In genomic region chrIV:12361392-12362092, ce11 we compare ENCODE assay signal across 6 worm cellular contexts.
TF ChIP-seq lines count a peak whose summit lies in the region.

Gene ccr-4 (plus strand): TSS chrIV:12361542.
Gene ZC518.8 (minus strand): TSS chrIV:12361908.

TF ChIP-seq in whole organism, L1 larva, 84 proteins besides CTCF, POLR2A, EP300 and RAD21:
- TF ChIP-seq ama-1 (optimal IDR thresholded peaks at IDR 0.05; lab: Kevin White, UChicago): no peak
- TF ChIP-seq lsy-2 (tag; optimal IDR thresholded peaks at IDR 0.05; lab: Kevin White, UChicago): peak; percentile 33 to 87
- peak in 1 of 3 experiments; percentile 9 for TF ChIP-seq dpl-1 (GFP tag; optimal IDR thresholded peaks at IDR 0.05; lab: Kevin White, UChicago)
- TF ChIP-seq ztf-11 (tag; optimal IDR thresholded peaks at IDR 0.05; lab: Kevin White, UChicago): no peak
- no peak for TF ChIP-seq F16B12.6 (tag; optimal IDR thresholded peaks at IDR 0.05; lab: Kevin White, UChicago)
- no peak for TF ChIP-seq lin-39 (tag; optimal IDR thresholded peaks at IDR 0.05; lab: Kevin White, UChicago)
- no peak for TF ChIP-seq isw-1 (GFP tag; IDR thresholded peaks at IDR 0.05; lab: Robert Waterston, UW)
- no peak for TF ChIP-seq zip-4 (GFP tag; optimal IDR thresholded peaks at IDR 0.05; lab: Kevin White, UChicago)
- peak; percentile 22 for TF ChIP-seq blmp-1 (tag; optimal IDR thresholded peaks at IDR 0.05; lab: Kevin White, UChicago)
- no peak for TF ChIP-seq elt-3 (tag; optimal IDR thresholded peaks at IDR 0.05; lab: Kevin White, UChicago)
- no peak for TF ChIP-seq nhr-12 (tag; optimal IDR thresholded peaks at IDR 0.05; lab: Kevin White, UChicago)
- no peak for TF ChIP-seq nhr-237 (tag; optimal IDR thresholded peaks at IDR 0.05; lab: Kevin White, UChicago)
- no peak for TF ChIP-seq fkh-10 (GFP tag; optimal IDR thresholded peaks at IDR 0.05; lab: Kevin White, UChicago)

TF ChIP-seq in whole organism, L2 larva, 48 proteins besides CTCF, POLR2A, EP300 and RAD21:
- TF ChIP-seq lsy-2 (tag; optimal IDR thresholded peaks at IDR 0.05; lab: Kevin White, UChicago) (peak in 1 of 2 experiments; percentile 88), nhr-129 (tag; optimal IDR thresholded peaks at IDR 0.05; lab: Kevin White, UChicago) (peak; percentile 32), gmeb-1 (tag; optimal IDR thresholded peaks at IDR 0.05; lab: Kevin White, UChicago) (no peak)

TF ChIP-seq in whole organism, L3 larva, 47 proteins besides CTCF, POLR2A, EP300 and RAD21:
- TF ChIP-seq nhr-12 (tag; optimal IDR thresholded peaks at IDR 0.05; lab: Kevin White, UChicago): no peak
- peak; percentile 41 for TF ChIP-seq lin-15B (tag; optimal IDR thresholded peaks at IDR 0.05; lab: Kevin White, UChicago)
- no peak for TF ChIP-seq elt-3 (tag; optimal IDR thresholded peaks at IDR 0.05; lab: Kevin White, UChicago)
- no peak for TF ChIP-seq ZK546.5 (tag; optimal IDR thresholded peaks at IDR 0.05; lab: Kevin White, UChicago)
- peak; percentile 3 for TF ChIP-seq snpc-4 (tag; optimal IDR thresholded peaks at IDR 0.05; lab: Kevin White, UChicago)
- TF ChIP-seq nfya-1 (tag; optimal IDR thresholded peaks at IDR 0.05; lab: Kevin White, UChicago; ENCODE audit: insufficient read depth): peak; percentile 82
- TF ChIP-seq pha-4 (tag; optimal IDR thresholded peaks at IDR 0.05; lab: Kevin White, UChicago): peak; percentile 7
- no peak for TF ChIP-seq ztf-4 (tag; optimal IDR thresholded peaks at IDR 0.05; lab: Kevin White, UChicago)
- no peak for TF ChIP-seq mml-1 (tag; optimal IDR thresholded peaks at IDR 0.05; lab: Kevin White, UChicago)
- peak; percentile 22 for TF ChIP-seq elt-2 (tag; optimal IDR thresholded peaks at IDR 0.05; lab: Kevin White, UChicago)
- no peak for TF ChIP-seq pqm-1 (tag; optimal IDR thresholded peaks at IDR 0.05; lab: Kevin White, UChicago)
- peak; percentile 28 for TF ChIP-seq ama-1 (optimal IDR thresholded peaks at IDR 0.05; lab: Kevin White, UChicago)

TF ChIP-seq in whole organism, L4 larva, 104 proteins besides CTCF, POLR2A, EP300 and RAD21 (continues in another document):
- TF ChIP-seq zfp-3 (GFP tag; conservative IDR thresholded peaks at IDR 0.05; lab: Robert Waterston, UW): no peak
- TF ChIP-seq ama-1 (optimal IDR thresholded peaks at IDR 0.05; lab: Kevin White, UChicago): no peak
- no peak for TF ChIP-seq php-3 (GFP tag; IDR thresholded peaks at IDR 0.05; lab: Robert Waterston, UW)
- no peak for TF ChIP-seq lin-29 (GFP tag; IDR thresholded peaks at IDR 0.05; lab: Robert Waterston, UW)
- TF ChIP-seq lir-3 (tag; optimal IDR thresholded peaks at IDR 0.05; lab: Kevin White, UChicago): no peak
- no peak for TF ChIP-seq set-16 (GFP tag; IDR thresholded peaks at IDR 0.05; lab: Robert Waterston, UW)
- peak; percentile 50 for TF ChIP-seq mes-2 (tag; optimal IDR thresholded peaks at IDR 0.05; lab: Kevin White, UChicago; ENCODE audit: poor library complexity, severe bottlenecking)
- peak; percentile 59 for TF ChIP-seq hmg-1.1 (GFP tag; IDR thresholded peaks at IDR 0.05; lab: Robert Waterston, UW)
- no peak for TF ChIP-seq nhr-10 (tag; optimal IDR thresholded peaks at IDR 0.05; lab: Kevin White, UChicago)
- no peak for TF ChIP-seq lim-7 (GFP tag; IDR thresholded peaks at IDR 0.05; lab: Robert Waterston, UW)
- TF ChIP-seq F44E2.7 (GFP tag; IDR thresholded peaks at IDR 0.05; lab: Robert Waterston, UW): no peak
- TF ChIP-seq dve-1 (tag; optimal IDR thresholded peaks at IDR 0.05; lab: Kevin White, UChicago; ENCODE audit: insufficient read depth): no peak
- peak; percentile 25 to 89 for TF ChIP-seq lsy-2 (tag; optimal IDR thresholded peaks at IDR 0.05; lab: Kevin White, UChicago)
- TF ChIP-seq zip-2 (tag; optimal IDR thresholded peaks at IDR 0.05; lab: Kevin White, UChicago): no peak
- TF ChIP-seq mdl-1 (tag; optimal IDR thresholded peaks at IDR 0.05; lab: Kevin White, UChicago): no peak
- no peak for TF ChIP-seq lin-39 (tag; optimal IDR thresholded peaks at IDR 0.05; lab: Kevin White, UChicago)
- no peak for TF ChIP-seq duxl-1 (tag; optimal IDR thresholded peaks at IDR 0.05; lab: Kevin White, UChicago; ENCODE audit: poor library complexity)
- no peak for TF ChIP-seq attf-4 (tag; optimal IDR thresholded peaks at IDR 0.05; lab: Kevin White, UChicago)
- no peak for TF ChIP-seq pqm-1 (tag; optimal IDR thresholded peaks at IDR 0.05; lab: Kevin White, UChicago)
- peak; percentile 8 for TF ChIP-seq lin-13 (GFP tag; optimal IDR thresholded peaks at IDR 0.05; lab: Kevin White, UChicago)
- TF ChIP-seq hlh-30 (tag; optimal IDR thresholded peaks at IDR 0.05; lab: Kevin White, UChicago; ENCODE audit: insufficient read depth): no peak
- no peak for TF ChIP-seq daf-19 (GFP tag; conservative IDR thresholded peaks at IDR 0.05; lab: Robert Waterston, UW)
- no peak for TF ChIP-seq F49E8.2 (tag; optimal IDR thresholded peaks at IDR 0.05; lab: Kevin White, UChicago; ENCODE audit: borderline replicate concordance)

TF ChIP-seq in whole organism, mixed stage, embryonic, 35 proteins besides CTCF, POLR2A, EP300 and RAD21:
- TF ChIP-seq lsy-2 (tag; optimal IDR thresholded peaks at IDR 0.05; lab: Kevin White, UChicago): peak; percentile 89
- TF ChIP-seq M03D4.4 (tag; optimal IDR thresholded peaks at IDR 0.05; lab: Kevin White, UChicago): no peak

TF ChIP-seq in whole organism, young adult, 124 proteins besides CTCF, POLR2A, EP300 and RAD21:
- TF ChIP-seq nhr-80 (tag; optimal IDR thresholded peaks at IDR 0.05; lab: Kevin White, UChicago) (peak; percentile 40), lin-54 (GFP tag; optimal IDR thresholded peaks at IDR 0.05; lab: Kevin White, UChicago) (peak; percentile 27), lin-26 (GFP tag; IDR thresholded peaks at IDR 0.05; lab: Robert Waterston, UW) (0 out of 2 replicates have a peak, but pooled peaks have one; percentile 50), aptf-3 (GFP tag; IDR thresholded peaks at IDR 0.05; lab: Robert Waterston, UW) (0 out of 2 replicates have a peak, but pooled peaks have one; percentile 34), zfh-2 (GFP tag; conservative IDR thresholded peaks at IDR 0.05; lab: Robert Waterston, UW) (peak; percentile 47; the same call in 1 of the 2 replicates), bed-1 (GFP tag; IDR thresholded peaks at IDR 0.05; lab: Robert Waterston, UW) (0 out of 2 replicates have a peak, but pooled peaks have one; percentile 67), lag-1 (GFP tag; IDR thresholded peaks at IDR 0.05; lab: Robert Waterston, UW) (no peak), ztf-28 (GFP tag; IDR thresholded peaks at IDR 0.05; lab: Robert Waterston, UW) (0 out of 2 replicates have a peak, but pooled peaks have one; percentile 32), repo-1 (tag; optimal IDR thresholded peaks at IDR 0.05; lab: Kevin White, UChicago) (no peak), let-607 (tag; optimal IDR thresholded peaks at IDR 0.05; lab: Kevin White, UChicago) (peak; percentile 2 to 76), F49E8.2 (tag; optimal IDR thresholded peaks at IDR 0.05; lab: Kevin White, UChicago; ENCODE audit: insufficient read depth) (no peak), D2030.7 (GFP tag; IDR thresholded peaks at IDR 0.05; lab: Robert Waterston, UW) (0 out of 2 replicates have a peak, but pooled peaks have one; percentile 16), cebp-2 (GFP tag; IDR thresholded peaks at IDR 0.05; lab: Robert Waterston, UW) (0 out of 2 replicates have a peak, but pooled peaks have one; percentile 56), attf-5 (GFP tag; optimal IDR thresholded peaks at IDR 0.05; lab: Kevin White, UChicago) (peak; percentile 52)
